Fruit fly (Drosophila melanogaster) whole organism, embryonic: Measurements from ENCODE around the gene CG10431.

ENCODE experiments used
- Antp ChIP-seq: fragments of 200-800 bp; sonication (Bioruptor generic); optimal IDR thresholded peaks from 3 replicates; lab custom pipeline; 2016; ENCODE audit warnings: missing biosample characterization, missing genetic modification characterization
- C15 ChIP-seq: fragments of 200-800 bp; sonication (Bioruptor generic); IDR thresholded peaks from 3 replicates; pipeline ENCODE4 v1.3.6; 2022; ENCODE audit warnings: missing biosample characterization, missing genetic modification characterization
- CG10321 ChIP-seq: fragments of 200-800 bp; sonication (Bioruptor generic); IDR thresholded peaks from 2 replicates; pipeline ENCODE4 v1.3.6; 2022; ENCODE audit warnings: missing biosample characterization, missing genetic modification characterization
- CG12391 ChIP-seq: fragments of 200-800 bp; sonication (Bioruptor generic); optimal IDR thresholded peaks from 3 replicates; lab custom pipeline; 2018; ENCODE audit warnings: missing biosample characterization, mild to moderate bottlenecking, missing genetic modification characterization, moderate library complexity
- CG14860 ChIP-seq: fragments of 200-800 bp; sonication (Bioruptor generic); IDR thresholded peaks from 3 replicates; pipeline ENCODE4 v1.3.6; 2022; ENCODE audit warnings: missing biosample characterization, missing genetic modification characterization; ENCODE audit not compliant: partially characterized antibody
- CG15269 ChIP-seq: fragments of 200-800 bp; sonication (Bioruptor generic); optimal IDR thresholded peaks from 2 replicates; lab custom pipeline; 2018; ENCODE audit warnings: missing biosample characterization, mild to moderate bottlenecking, missing genetic modification characterization, moderate library complexity
- CG16779 ChIP-seq: fragments of 200-800 bp; sonication (Bioruptor generic); IDR thresholded peaks from 2 replicates; pipeline ENCODE4 v1.3.6; 2022; ENCODE audit warnings: missing biosample characterization, missing genetic modification characterization
- CG17361 ChIP-seq: fragments of 200-800 bp; sonication (Bioruptor generic); IDR thresholded peaks from 3 replicates; pipeline ENCODE4 v1.3.6; 2022; ENCODE audit warnings: missing biosample characterization, missing genetic modification characterization
- CG17912 ChIP-seq: fragments of 200-800 bp; sonication (Bioruptor generic); optimal IDR thresholded peaks from 2 replicates; lab custom pipeline; 2018; ENCODE audit warnings: missing biosample characterization, mild to moderate bottlenecking, missing genetic modification characterization
- CG2712 ChIP-seq: fragments of 200-800 bp; optimal IDR thresholded peaks from 3 replicates; lab custom pipeline; 2019; ENCODE audit warnings: missing biosample characterization, mild to moderate bottlenecking, missing genetic modification characterization, moderate library complexity
- CG30431 ChIP-seq: fragments of 200-800 bp; sonication (Bioruptor generic); optimal IDR thresholded peaks from 2 replicates; lab custom pipeline; 2017; ENCODE audit warnings: missing biosample characterization, missing genetic modification characterization
- CG3847 ChIP-seq: fragments of 200-800 bp; sonication (Bioruptor generic); IDR thresholded peaks from 2 replicates; pipeline ENCODE4 v1.3.6; 2022; ENCODE audit warnings: missing biosample characterization, missing genetic modification characterization
- CG4820 ChIP-seq: fragments of 200-800 bp; sonication (Bioruptor generic); optimal IDR thresholded peaks from 3 replicates; lab custom pipeline; 2016; ENCODE audit warnings: missing biosample characterization, missing genetic modification characterization
- CG5953 ChIP-seq: fragments of 200-800 bp; sonication (Bioruptor generic); IDR thresholded peaks from 2 replicates; pipeline ENCODE4 v1.3.6; 2022; ENCODE audit warnings: missing biosample characterization, missing genetic modification characterization
- CG6791 ChIP-seq: fragments of 200-800 bp; sonication (Bioruptor generic); IDR thresholded peaks from 3 replicates; pipeline ENCODE4 v1.3.6; 2022; ENCODE audit warnings: missing biosample characterization, missing genetic modification characterization; ENCODE audit not compliant: partially characterized antibody
- ERR ChIP-seq: fragments of 200-800 bp; sonication (Bioruptor generic); optimal IDR thresholded peaks from 2 replicates; lab custom pipeline; 2016; ENCODE audit warnings: missing biosample characterization, missing genetic modification characterization
- Eip74EF ChIP-seq, 2 experiments: fragments of 200-800 bp in 1 of 2; fragments of >200 bp in 1 of 2; sonication (Bioruptor generic) in 1 of 2; optimal IDR thresholded peaks; 2 replicates each; lab custom pipeline; 2017 to 2019; ENCODE audit warnings: missing biosample characterization in 2 of 2, missing genetic modification characterization in 2 of 2, mild to moderate bottlenecking in 1 of 2, moderate library complexity in 1 of 2
- HLH3B ChIP-seq: fragments of 200-800 bp; sonication (Bioruptor generic); IDR thresholded peaks from 2 replicates; pipeline ENCODE4 v1.3.6; 2022; ENCODE audit warnings: missing biosample characterization, missing genetic modification characterization
- Hr78 ChIP-seq, 2 experiments: fragments of 200-800 bp in 1 of 2; fragments of >200 bp in 1 of 2; sonication (Bioruptor generic) in 1 of 2; optimal IDR thresholded peaks; 2 replicates each; lab custom pipeline; 2017 to 2019; ENCODE audit warnings: missing biosample characterization in 2 of 2, missing genetic modification characterization in 2 of 2, mild to moderate bottlenecking in 1 of 2, moderate library complexity in 1 of 2
- Nf-YC ChIP-seq: fragments of 200-800 bp; optimal IDR thresholded peaks from 3 replicates; lab custom pipeline; 2019; ENCODE audit warnings: missing biosample characterization, mild to moderate bottlenecking, missing genetic modification characterization, moderate library complexity
- Scr ChIP-seq: fragments of 200-800 bp; sonication (Bioruptor generic); IDR thresholded peaks from 2 replicates; pipeline ENCODE4 v1.3.6; 2022; ENCODE audit warnings: missing biosample characterization, missing genetic modification characterization; ENCODE audit not compliant: partially characterized antibody
- Sox102F ChIP-seq: fragments of 200-800 bp; sonication (Bioruptor generic); optimal IDR thresholded peaks from 2 replicates; lab custom pipeline; 2018; ENCODE audit warnings: missing biosample characterization, mild to moderate bottlenecking, missing genetic modification characterization, moderate library complexity
- TFAM ChIP-seq: fragments of 200-800 bp; sonication (Bioruptor generic); optimal IDR thresholded peaks from 2 replicates; lab custom pipeline; 2017; ENCODE audit warnings: missing biosample characterization, missing genetic modification characterization, inconsistent platforms
- Usf ChIP-seq: fragments of 200-800 bp; sonication (Bioruptor generic); optimal IDR thresholded peaks from 2 replicates; lab custom pipeline; 2017; ENCODE audit warnings: missing genotype, missing biosample characterization, missing genetic modification characterization
- Vsx1 ChIP-seq: fragments of 200-800 bp; sonication (Bioruptor generic); optimal IDR thresholded peaks from 2 replicates; lab custom pipeline; 2017; ENCODE audit warnings: missing biosample characterization, mild to moderate bottlenecking, missing genetic modification characterization, missing genetic modification reagents
- ab ChIP-seq: fragments of 200-800 bp; sonication (Bioruptor generic); optimal IDR thresholded peaks from 2 replicates; lab custom pipeline; 2016; ENCODE audit warnings: missing biosample characterization, missing genetic modification characterization
- cato ChIP-seq: fragments of 200-800 bp; sonication (Bioruptor generic); optimal IDR thresholded peaks from 2 replicates; lab custom pipeline; 2016; ENCODE audit warnings: missing biosample characterization, missing genetic modification characterization, borderline replicate concordance
- danr ChIP-seq: fragments of 200-800 bp; sonication (Bioruptor generic); IDR thresholded peaks from 2 replicates; pipeline ENCODE4 v1.3.6; 2022; ENCODE audit warnings: missing biosample characterization, missing genetic modification characterization
- dimm ChIP-seq: fragments of 200-800 bp; sonication (Bioruptor generic); IDR thresholded peaks from 2 replicates; pipeline ENCODE4 v1.3.6; 2022; ENCODE audit warnings: missing biosample characterization, missing genetic modification characterization
- en ChIP-seq: fragments of 200-800 bp; sonication (Bioruptor generic); optimal IDR thresholded peaks from 2 replicates; lab custom pipeline; 2016; ENCODE audit warnings: missing biosample characterization, missing genetic modification characterization
- fd3F ChIP-seq: fragments of 200-800 bp; sonication (Bioruptor generic); optimal IDR thresholded peaks from 2 replicates; lab custom pipeline; 2018; ENCODE audit warnings: missing biosample characterization, mild to moderate bottlenecking, missing genetic modification characterization, moderate library complexity
- insv ChIP-seq, 2 experiments: fragments of 200-800 bp; sonication (Bioruptor generic); optimal IDR thresholded peaks; 3 replicates each; lab custom pipeline; 2016 to 2018; ENCODE audit warnings: missing biosample characterization in 2 of 2, missing genetic modification characterization in 2 of 2
- jing ChIP-seq: fragments of 200-800 bp; sonication (Bioruptor generic); optimal IDR thresholded peaks from 2 replicates; lab custom pipeline; 2018; ENCODE audit warnings: missing biosample characterization, mild to moderate bottlenecking, missing genetic modification characterization
- jumu ChIP-seq: fragments of 200-800 bp; sonication (Bioruptor generic); optimal IDR thresholded peaks from 3 replicates; lab custom pipeline; 2016; ENCODE audit warnings: missing biosample characterization, missing genetic modification characterization
- kay ChIP-seq: fragments of 200-800 bp; sonication (Bioruptor generic); optimal IDR thresholded peaks from 2 replicates; lab custom pipeline; 2016; ENCODE audit warnings: missing biosample characterization, missing genetic modification characterization
- lab ChIP-seq: fragments of 200-800 bp; sonication (Bioruptor generic); optimal IDR thresholded peaks from 3 replicates; lab custom pipeline; 2017; ENCODE audit warnings: missing biosample characterization, missing genetic modification characterization, mild to moderate bottlenecking, moderate library complexity, missing genetic modification reagents
- oc ChIP-seq: fragments of 200-800 bp; sonication (Bioruptor generic); optimal IDR thresholded peaks from 2 replicates; lab custom pipeline; 2018; ENCODE audit warnings: missing biosample characterization, mild to moderate bottlenecking, missing genetic modification characterization, moderate library complexity
- pum ChIP-seq: fragments of 200-800 bp; sonication (Bioruptor generic); optimal IDR thresholded peaks from 2 replicates; lab custom pipeline; 2016; ENCODE audit warnings: missing biosample characterization, missing genetic modification characterization
- sob ChIP-seq: fragments of 200-800 bp; sonication (Bioruptor generic); IDR thresholded peaks from 2 replicates; pipeline ENCODE4 v1.3.6; 2022; ENCODE audit warnings: missing biosample characterization, missing genetic modification characterization
- tap ChIP-seq: fragments of 200-800 bp; optimal IDR thresholded peaks from 3 replicates; lab custom pipeline; 2019; ENCODE audit warnings: missing biosample characterization, mild to moderate bottlenecking, missing genetic modification characterization, moderate library complexity
- tio ChIP-seq: fragments of 200-800 bp; sonication (Bioruptor generic); optimal IDR thresholded peaks from 2 replicates; lab custom pipeline; 2017; ENCODE audit warnings: missing biosample characterization, missing genetic modification characterization, inconsistent platforms
- toy ChIP-seq: fragments of 200-800 bp; sonication (Bioruptor generic); IDR thresholded peaks from 2 replicates; pipeline ENCODE4 v1.3.6; 2022; ENCODE audit warnings: missing biosample characterization, missing genetic modification characterization
- trh ChIP-seq: fragments of 200-800 bp; sonication (Bioruptor generic); optimal IDR thresholded peaks from 2 replicates; lab custom pipeline; 2016; ENCODE audit warnings: missing biosample characterization, missing genetic modification characterization
- vfl ChIP-seq: fragments of 200-800 bp; sonication (Bioruptor generic); optimal IDR thresholded peaks from 2 replicates; lab custom pipeline; 2016; ENCODE audit warnings: missing biosample characterization, missing genetic modification characterization
- vnd ChIP-seq: fragments of 200-800 bp; sonication (Bioruptor generic); IDR thresholded peaks from 3 replicates; pipeline ENCODE4 v1.3.6; 2022; ENCODE audit warnings: missing biosample characterization, missing genetic modification characterization; ENCODE audit not compliant: partially characterized antibody
- wek ChIP-seq: fragments of 200-800 bp; sonication (Bioruptor generic); optimal IDR thresholded peaks from 3 replicates; lab custom pipeline; 2018; ENCODE audit warnings: missing biosample characterization, mild to moderate bottlenecking, missing genetic modification characterization, moderate library complexity
- yki ChIP-seq: fragments of >200 bp; optimal IDR thresholded peaks from 3 replicates; lab custom pipeline; 2018
- z ChIP-seq: fragments of 200-800 bp; sonication (Bioruptor generic); IDR thresholded peaks from 3 replicates; pipeline ENCODE4 v1.3.6; 2022; ENCODE audit warnings: missing biosample characterization, missing genetic modification characterization

The CG10431 gene

dm6 chr2L:19014032-19014880, 39.7 kb downstream of the CG10431 start (continued):
- TF ChIP-seq wek (GFP tag; lab: Kevin White, UChicago) (no peak), CG5953 (GFP tag; lab: Robert Waterston, UW) (no peak), dimm (GFP tag; lab: Robert Waterston, UW) (no peak), en (no peak), Usf (peak; percentile 21), CG12391 (tag; lab: Kevin White, UChicago) (peak; percentile 75), HLH3B (GFP tag; lab: Robert Waterston, UW) (peak; percentile 70), ERR (GFP tag; lab: Kevin White, UChicago) (no peak), Eip74EF (GFP tag; optimal IDR thresholded peaks at IDR 0.05; lab: Kevin White, UChicago) (peak in 1 of 2 experiments; percentile 72), trh (GFP tag; lab: Kevin White, UChicago) (no peak), vfl (GFP tag; lab: Kevin White, UChicago) (peak; percentile 27), danr (GFP tag; lab: Robert Waterston, UW) (peak; percentile 65), Vsx1 (GFP tag; lab: Kevin White, UChicago) (peak; percentile 50), CG4820 (peak; percentile 22), Sox102F (GFP tag; lab: Kevin White, UChicago) (peak; percentile 78), CG3847 (peak; percentile 50; the same call in 1 of the 2 replicates), ab (GFP tag; lab: Kevin White, UChicago) (no peak), CG15269 (peak; percentile 85), jing (peak; percentile 4), cato (GFP tag; lab: Kevin White, UChicago) (no peak), CG6791 (GFP tag; lab: Robert Waterston, UW) (no peak), jumu (GFP tag; lab: Kevin White, UChicago) (no peak), pum (peak; percentile 3), Nf-YC (tag; lab: Kevin White, UChicago) (peak; percentile 76), kay (GFP tag; lab: Kevin White, UChicago) (peak; percentile 27), oc (tag; lab: Kevin White, UChicago) (peak; percentile 28), CG30431 (GFP tag; lab: Kevin White, UChicago) (peak; percentile 12), Hr78 (GFP tag; optimal IDR thresholded peaks at IDR 0.05; lab: Kevin White, UChicago) (peak in 1 of 2 experiments; percentile 26), vnd (GFP tag; lab: Robert Waterston, UW) (0 out of 3 replicates have a peak, but pooled peaks have one; percentile 29), CG17912 (GFP tag; lab: Kevin White, UChicago) (peak; percentile 15), CG2712 (peak; percentile 79), tio (GFP tag; lab: Kevin White, UChicago) (peak; percentile 43), Scr (GFP tag; lab: Robert Waterston, UW) (no peak), tap (peak; percentile 62), TFAM (GFP tag; lab: Kevin White, UChicago) (no peak), yki (no peak), toy (no peak), CG17361 (peak; percentile 80; the same call in 2 of the 3 replicates), z (GFP tag; lab: Robert Waterston, UW) (no peak), Antp (GFP tag; lab: Kevin White, UChicago) (no peak), CG16779 (no peak), CG10321 (GFP tag; lab: Robert Waterston, UW) (no peak), insv (GFP tag; optimal IDR thresholded peaks at IDR 0.05; lab: Kevin White, UChicago) (peak in 1 of 2 experiments; percentile 41), CG14860 (GFP tag; lab: Robert Waterston, UW) (no peak), lab (peak; percentile 90), fd3F (peak; percentile 65), sob (GFP tag; lab: Robert Waterston, UW) (peak; percentile 67), C15 (GFP tag; lab: Robert Waterston, UW) (no peak)
